Worm (Caenorhabditis elegans) whole organism, L3 larva: ENCODE measurements around the gene Y105C5B.17.

Source experiments
- ZK546.5 ChIP-seq: sonication (generic microtip); optimal IDR thresholded peaks from 2 replicates; lab custom pipeline; 2017; ENCODE audit warnings: missing biosample characterization, missing genetic modification characterization
- ama-1 ChIP-seq: fragments of 150-350 bp; optimal IDR thresholded peaks from 2 replicates; lab custom pipeline; 2018
- daf-12 ChIP-seq: fragments of 150-350 bp; optimal IDR thresholded peaks from 2 replicates; lab custom pipeline; 2014; ENCODE audit warnings: missing biosample characterization, missing genetic modification reagents, missing genetic modification characterization
- egl-27 ChIP-seq: sonication (generic microtip); optimal IDR thresholded peaks from 4 replicates; lab custom pipeline; 2017; ENCODE audit warnings: missing biosample characterization, missing genetic modification reagents, missing genetic modification characterization
- elt-1 ChIP-seq: fragments of 150-350 bp; optimal IDR thresholded peaks from 2 replicates; lab custom pipeline; 2014; ENCODE audit warnings: missing biosample characterization, missing genetic modification characterization
- elt-3 ChIP-seq, 3 experiments: fragments of 150-350 bp in 1 of 3; sonication (generic microtip) in 2 of 3; optimal IDR thresholded peaks; 2 replicates in 2 of 3; 4 replicates in 1 of 3; lab custom pipeline; 2014 to 2017; ENCODE audit warnings: missing biosample characterization in 3 of 3, missing genetic modification characterization in 3 of 3
- fos-1 ChIP-seq: fragments of 150-350 bp; optimal IDR thresholded peaks from 2 replicates; lab custom pipeline; 2014; ENCODE audit warnings: missing biosample characterization, missing genetic modification characterization
- lin-39 ChIP-seq: fragments of 150-350 bp; optimal IDR thresholded peaks from 2 replicates; lab custom pipeline; 2018; ENCODE audit warnings: missing biosample characterization, missing genetic modification reagents, missing genetic modification characterization
- tbx-2 ChIP-seq: sonication (generic microtip); optimal IDR thresholded peaks from 2 replicates; lab custom pipeline; 2016; ENCODE audit warnings: mild to moderate bottlenecking, missing genetic modification characterization, missing compliant biosample characterization
- unc-62 ChIP-seq: fragments of 150-350 bp; sonication (generic microtip); optimal IDR thresholded peaks from 4 replicates; lab custom pipeline; 2014; ENCODE audit warnings: missing biosample characterization, missing genetic modification reagents, missing genetic modification characterization

ce11 chrIV:15991416-15991815 lies 28.5 kb downstream of the Y105C5B.17 start:
- TF ChIP-seq fos-1 (tag; lab: Kevin White, UChicago) (no peak), lin-39 (tag; lab: Kevin White, UChicago) (no peak), ama-1 (lab: Kevin White, UChicago) (no peak), elt-3 (tag; optimal IDR thresholded peaks at IDR 0.05; lab: Kevin White, UChicago) (no peak), egl-27 (tag; lab: Kevin White, UChicago) (no peak), tbx-2 (tag; lab: Kevin White, UChicago) (no peak), ZK546.5 (no peak), daf-12 (tag; lab: Kevin White, UChicago) (no peak), elt-1 (no peak), unc-62 (GFP tag; lab: Kevin White, UChicago) (no peak)
